Worm (Caenorhabditis elegans) whole organism, L4/young adult: ENCODE data around the gene gst-31.

Source experiments
- dao-5 ChIP-seq: sonication (generic microtip); optimal IDR thresholded peaks from 2 replicates; lab custom pipeline; 2016; ENCODE audit warnings: missing genotype, missing genetic modification characterization, moderate library complexity, missing compliant biosample characterization
- him-1 ChIP-seq: sonication (generic microtip); optimal IDR thresholded peaks from 2 replicates; lab custom pipeline; 2016; ENCODE audit warnings: missing genotype, missing genetic modification reagents, missing genetic modification characterization, missing compliant biosample characterization

- TF ChIP-seq him-1 (no peak), dao-5 (no peak)
Measured at ce11 chrII:15143729-15144128, 31.0 kb downstream of the gst-31 start.
